Fruit fly (Drosophila melanogaster): ENCODE data around the gene heix.

The heix gene

dm6 chr2L:16251598-16252131 is 48.0 kb downstream of the heix start, which contains the start of gene CG46309 (continued):
- TF ChIP-seq CG8319 (GFP tag; optimal IDR thresholded peaks at IDR 0.05) (no peak), vri (GFP tag; optimal IDR thresholded peaks at IDR 0.05) (peak; percentile 62), CG15336 (GFP tag; IDR thresholded peaks at IDR 0.05) (no peak), Smox (GFP tag; optimal IDR thresholded peaks at IDR 0.05) (peak; percentile 54), CG6808 (GFP tag; optimal IDR thresholded peaks at IDR 0.05) (no peak), fd85E (GFP tag; optimal IDR thresholded peaks at IDR 0.05) (no peak), CG3919 (GFP tag; optimal IDR thresholded peaks at IDR 0.05) (no peak), Eip93F (GFP tag; optimal IDR thresholded peaks at IDR 0.05) (no peak), Gug (GFP tag; IDR thresholded peaks at IDR 0.05) (no peak), topi (GFP tag; optimal IDR thresholded peaks at IDR 0.05) (peak; percentile 53), CG11294 (GFP tag; IDR thresholded peaks at IDR 0.05) (no peak), CG31627 (GFP tag; optimal IDR thresholded peaks at IDR 0.05) (peak; percentile 51), pdm3 (GFP tag; optimal IDR thresholded peaks at IDR 0.05) (peak; percentile 44), CG8119 (GFP tag; IDR thresholded peaks at IDR 0.05) (no peak; the same call in 2 of the 3 replicates), svp (GFP tag) (no peak), OdsH (GFP tag; optimal IDR thresholded peaks at IDR 0.05) (peak; percentile 49), spab (GFP tag; optimal IDR thresholded peaks at IDR 0.05) (no peak), CG34406 (GFP tag; optimal IDR thresholded peaks at IDR 0.05) (no peak), CG6854 (GFP tag; optimal IDR thresholded peaks at IDR 0.05) (no peak), Sox15 (GFP tag; optimal IDR thresholded peaks at IDR 0.05) (no peak), lz (GFP tag; optimal IDR thresholded peaks at IDR 0.05) (peak; percentile 54), Sox102F (GFP tag; optimal IDR thresholded peaks at IDR 0.05) (peak; percentile 50), eg (GFP tag; IDR thresholded peaks at IDR 0.05) (no peak), acj6 (GFP tag; optimal IDR thresholded peaks at IDR 0.05) (peak; percentile 56)

Measured in whole organism, prepupa.